Worm (Caenorhabditis elegans) whole organism, L2 larva: ENCODE results near the gene clc-13.

Experiments
- elt-3 ChIP-seq: sonication (generic microtip); optimal IDR thresholded peaks from 2 replicates; lab custom pipeline; 2017; ENCODE audit warnings: missing biosample characterization, missing genetic modification characterization
- lin-39 ChIP-seq: fragments of 150-350 bp; optimal IDR thresholded peaks from 2 replicates; lab custom pipeline; 2014; ENCODE audit warnings: missing biosample characterization, missing genetic modification reagents, missing genetic modification characterization
- lsy-2 ChIP-seq, 2 experiments: fragments of 150-350 bp in 1 of 2; sonication (generic microtip) in 1 of 2; optimal IDR thresholded peaks; 2 replicates each; lab custom pipeline; 2014 to 2017; ENCODE audit warnings: missing biosample characterization in 2 of 2, missing genetic modification characterization in 2 of 2
- mdl-1 ChIP-seq, 2 experiments: fragments of 150-350 bp in 1 of 2; sonication (generic microtip) in 1 of 2; optimal IDR thresholded peaks; 2 replicates each; lab custom pipeline; 2017; ENCODE audit warnings: missing biosample characterization in 2 of 2, missing genetic modification characterization in 2 of 2
- nhr-237 ChIP-seq: fragments of 150-350 bp; optimal IDR thresholded peaks from 2 replicates; lab custom pipeline; 2014; ENCODE audit warnings: missing biosample characterization, missing genetic modification characterization
- peb-1 ChIP-seq: fragments of 150-350 bp; optimal IDR thresholded peaks from 2 replicates; lab custom pipeline; 2014; ENCODE audit warnings: missing biosample characterization, missing genetic modification characterization
- skn-1 ChIP-seq: sonication (generic microtip); optimal IDR thresholded peaks from 2 replicates; lab custom pipeline; 2017; ENCODE audit warnings: missing biosample characterization, missing genetic modification characterization
- snpc-4 ChIP-seq: fragments of 150-350 bp; optimal IDR thresholded peaks from 2 replicates; lab custom pipeline; 2014; ENCODE audit warnings: missing biosample characterization, missing genetic modification characterization
- unc-62 ChIP-seq: fragments of 150-350 bp; optimal IDR thresholded peaks from 2 replicates; lab custom pipeline; 2014; ENCODE audit warnings: missing biosample characterization, missing genetic modification reagents, missing genetic modification characterization
- ztf-11 ChIP-seq: sonication (generic microtip); optimal IDR thresholded peaks from 2 replicates; lab custom pipeline; 2017; ENCODE audit warnings: missing biosample characterization, missing genetic modification characterization
- ztf-4 ChIP-seq: fragments of 150-350 bp; optimal IDR thresholded peaks from 2 replicates; lab custom pipeline; 2014; ENCODE audit warnings: missing biosample characterization, missing genetic modification characterization

ce11 chrV:17000204-17000603 is 14.0 kb upstream of the clc-13 start, which contains the start of gene str-217:
- no peak for TF ChIP-seq elt-3 (tag; lab: Kevin White, UChicago)
- no peak for TF ChIP-seq unc-62 (GFP tag; lab: Kevin White, UChicago)
- TF ChIP-seq mdl-1 (tag; optimal IDR thresholded peaks at IDR 0.05; lab: Kevin White, UChicago): no peak
- no peak for TF ChIP-seq nhr-237 (tag; lab: Kevin White, UChicago)
- no peak for TF ChIP-seq lsy-2 (tag; optimal IDR thresholded peaks at IDR 0.05; lab: Kevin White, UChicago)
- no peak for TF ChIP-seq peb-1 (tag; lab: Kevin White, UChicago)
- no peak for TF ChIP-seq ztf-4 (tag; lab: Kevin White, UChicago)
- TF ChIP-seq snpc-4 (tag; lab: Kevin White, UChicago): no peak
- TF ChIP-seq skn-1 (tag; lab: Kevin White, UChicago): no peak
- TF ChIP-seq lin-39 (tag; lab: Kevin White, UChicago): no peak
- TF ChIP-seq ztf-11 (tag; lab: Kevin White, UChicago): no peak
